Fruit fly (Drosophila melanogaster) ovary, adult (tissue): ENCODE measurements around the gene SelR.

ENCODE experiments used
- CG17801 ChIP-seq: fragments of 200-800 bp; optimal IDR thresholded peaks from 2 replicates; lab custom pipeline; 2019; ENCODE audit warnings: missing biosample characterization, mild to moderate bottlenecking, missing genetic modification characterization, moderate library complexity; ENCODE audit not compliant: partially characterized antibody

SelR gene

dm6 chr3R:10875515-10876434, 7.3 kb upstream of the SelR start, which contains the start of gene Sodh2:
Gene Sodh2, plus strand, starts transcription at chr3R:10876384.
- TF ChIP-seq CG17801 (GFP tag; lab: Kevin White, UChicago): peak; percentile 84

- no peak for TF ChIP-seq CG17801 (GFP tag; lab: Kevin White, UChicago)
Measured at dm6 chr3R:10872820-10873219, 4.4 kb upstream of the SelR start, which contains the start of gene CG4596. Gene CG4596, plus strand, starts transcription at chr3R:10873038.

- peak; percentile 48 for TF ChIP-seq CG17801 (GFP tag; lab: Kevin White, UChicago)
Measured at dm6 chr3R:10872148-10872783, 3.8 kb upstream of the SelR start, which contains the start of gene Fdh. Gene Fdh, minus strand, starts transcription at chr3R:10872381.

- TF ChIP-seq CG17801 (GFP tag; lab: Kevin White, UChicago): no peak
Measured at dm6 chr3R:10870561-10870960, 2.1 kb upstream of the SelR start.

dm6 chr3R:10863956-10864355, 4.5 kb downstream of the SelR start:
- TF ChIP-seq CG17801 (GFP tag; lab: Kevin White, UChicago): peak; percentile 4

- TF ChIP-seq CG17801 (GFP tag; lab: Kevin White, UChicago): no peak
Measured at dm6 chr3R:10863446-10863819, 5.0 kb downstream of the SelR start.

dm6 chr3R:10862773-10863445, 5.5 kb downstream of the SelR start, which contains the start of gene CG6574:
Gene CG6574, minus strand, starts transcription at chr3R:10862988.
- TF ChIP-seq CG17801 (GFP tag; lab: Kevin White, UChicago): peak; percentile 25

- no peak for TF ChIP-seq CG17801 (GFP tag; lab: Kevin White, UChicago)
Measured at dm6 chr3R:10859713-10860112, 8.7 kb downstream of the SelR start, which contains the start of gene CG14694. Gene CG14694, minus strand, starts transcription at chr3R:10859813.

dm6 chr3R:10856618-10857017, 11.8 kb downstream of the SelR start, which contains the start of gene CG4570:
Gene CG4570, plus strand, starts transcription at chr3R:10856807.
- no peak for TF ChIP-seq CG17801 (GFP tag; lab: Kevin White, UChicago)

- TF ChIP-seq CG17801 (GFP tag; lab: Kevin White, UChicago): peak; percentile 4
Measured at dm6 chr3R:10854243-10854874, 14.1 kb downstream of the SelR start, which contains the start of the genes CG6567 and CG4511. Gene CG6567, minus strand, starts transcription at chr3R:10854451. Gene CG4511, plus strand, starts transcription at chr3R:10854501.

dm6 chr3R:10852232-10852774, 16.1 kb downstream of the SelR start, which contains the start of gene CG4565:
Gene CG4565, plus strand, starts transcription at chr3R:10852724.
- TF ChIP-seq CG17801 (GFP tag; lab: Kevin White, UChicago): no peak

- no peak for TF ChIP-seq CG17801 (GFP tag; lab: Kevin White, UChicago)
Measured at dm6 chr3R:10850636-10851035, 17.8 kb downstream of the SelR start.

- peak; percentile 84 for TF ChIP-seq CG17801 (GFP tag; lab: Kevin White, UChicago)
Measured at dm6 chr3R:10849515-10849973, 18.9 kb downstream of the SelR start, which contains the start of gene CG42394. Gene CG42394, plus strand, starts transcription at chr3R:10849825.

- no peak for TF ChIP-seq CG17801 (GFP tag; lab: Kevin White, UChicago)
Measured at dm6 chr3R:10842422-10842821, 26.0 kb downstream of the SelR start.
